Worm (Caenorhabditis elegans): ENCODE data around the gene srd-39.
A peak's percentile ranks its signal among the peaks of the same experiment; 100 is the strongest.

Gene srd-39

DNA sequence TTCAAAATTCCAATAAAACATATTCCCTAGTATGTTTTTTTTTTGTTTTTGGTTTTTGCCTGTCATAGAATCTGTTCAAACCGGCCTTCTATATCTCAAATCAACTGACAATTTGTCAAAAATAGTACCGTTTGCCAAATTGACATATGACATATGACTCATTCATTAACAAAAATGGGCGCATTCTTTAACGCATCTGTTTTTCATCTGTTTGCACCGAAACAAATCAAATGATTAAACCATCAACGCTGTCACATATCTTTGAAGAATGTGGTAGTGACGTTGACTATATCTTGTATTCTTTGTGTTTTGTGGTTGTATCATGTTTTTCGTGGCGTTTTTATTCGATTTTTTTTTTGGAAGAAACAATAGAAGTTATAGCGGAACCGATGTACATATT lies 14.7 kb upstream of the srd-39 start (continued):
- TF ChIP-seq unc-62 (GFP tag; optimal IDR thresholded peaks at IDR 0.05 in 1 of 2): peak in 1 of 2 experiments; percentile 54
- TF ChIP-seq unc-62 (tag; optimal IDR thresholded peaks at IDR 0.05): no peak
- TF ChIP-seq ceh-32 (tag; optimal IDR thresholded peaks at IDR 0.05; ENCODE audit: poor library complexity): no peak
- TF ChIP-seq hlh-30 (tag; optimal IDR thresholded peaks at IDR 0.05; ENCODE audit: insufficient read depth): peak; percentile 72
- no peak for TF ChIP-seq snpc-1.2 (GFP tag; IDR thresholded peaks at IDR 0.05)
- no peak for TF ChIP-seq F26F4.8 (GFP tag; conservative IDR thresholded peaks at IDR 0.05)
- no peak for TF ChIP-seq F44E2.7 (GFP tag; IDR thresholded peaks at IDR 0.05)
- no peak for TF ChIP-seq ces-1 (GFP tag; optimal IDR thresholded peaks at IDR 0.05)
- no peak for TF ChIP-seq gei-8 (GFP tag; optimal IDR thresholded peaks at IDR 0.05)

DNA sequence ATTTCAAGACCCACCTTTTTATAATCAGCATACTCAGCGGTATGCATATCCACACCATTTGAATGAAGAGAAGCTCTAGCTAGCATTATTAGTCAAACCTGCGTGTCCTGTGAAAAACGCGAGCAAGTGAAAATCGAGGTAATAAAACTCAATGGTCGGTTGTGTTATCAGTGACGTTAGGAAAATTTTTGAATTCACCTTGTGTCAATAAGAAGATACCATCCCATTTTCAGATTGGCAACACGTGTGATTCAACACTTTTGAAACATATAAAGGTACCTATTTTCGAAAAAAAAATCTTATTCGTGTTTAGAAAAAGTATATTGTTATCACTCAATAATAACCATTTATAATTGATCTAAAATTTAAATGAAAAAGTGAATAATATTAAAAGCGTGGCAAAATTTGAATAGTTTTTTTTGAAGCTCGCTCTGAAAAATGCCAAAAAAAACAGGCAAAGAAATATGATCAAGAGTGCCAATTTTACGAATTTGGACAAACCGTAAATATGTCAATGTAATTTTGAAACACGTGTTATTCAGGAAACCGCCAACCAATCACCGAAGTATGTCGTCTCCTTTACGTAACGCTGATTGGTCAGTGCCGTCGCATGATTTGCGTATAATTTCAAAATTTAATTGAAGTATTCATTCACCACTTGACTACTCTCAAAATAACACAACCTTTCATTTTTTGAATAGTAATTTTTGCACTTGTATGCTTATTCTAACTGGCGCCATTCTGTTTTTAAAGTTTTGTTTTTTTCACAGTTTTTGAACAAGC lies 11.4 kb upstream of the srd-39 start, which contains the start of gene F46G10.1:
Gene F46G10.1, minus strand, starts transcription at position 115 of the 783 bp plus-strand sequence.
- TF ChIP-seq T20F7.1 (GFP tag; optimal IDR thresholded peaks at IDR 0.05) (no peak), php-3 (GFP tag; IDR thresholded peaks at IDR 0.05) (peak; percentile 28; the same call in 1 of the 2 replicates), zip-11 (GFP tag; IDR thresholded peaks at IDR 0.05) (no peak), ztf-7 (tag; optimal IDR thresholded peaks at IDR 0.05) (peak; percentile 26), unc-62 (GFP tag; optimal IDR thresholded peaks at IDR 0.05 in 1 of 2) (peak in 1 of 2 experiments; percentile 1), unc-62 (tag; optimal IDR thresholded peaks at IDR 0.05) (no peak), nhr-48 (tag; optimal IDR thresholded peaks at IDR 0.05) (no peak), mxl-3 (GFP tag; optimal IDR thresholded peaks at IDR 0.05) (no peak), gei-8 (GFP tag; optimal IDR thresholded peaks at IDR 0.05) (no peak), dpl-1 (GFP tag; optimal IDR thresholded peaks at IDR 0.05) (no peak), zfp-2 (tag; optimal IDR thresholded peaks at IDR 0.05) (no peak), nhr-6 (tag; optimal IDR thresholded peaks at IDR 0.05) (no peak), zfp-3 (GFP tag; conservative IDR thresholded peaks at IDR 0.05) (no peak), spr-3 (GFP tag; optimal IDR thresholded peaks at IDR 0.05) (no peak), skn-1 (tag; optimal IDR thresholded peaks at IDR 0.05) (no peak), daf-16 (GFP tag; optimal IDR thresholded peaks at IDR 0.05) (no peak), daf-16 (tag; optimal IDR thresholded peaks at IDR 0.05) (peak; percentile 93), mdl-1 (tag; optimal IDR thresholded peaks at IDR 0.05) (peak in 1 of 2 experiments; percentile 13), nhr-28 (tag; optimal IDR thresholded peaks at IDR 0.05) (peak; percentile 58), F49E8.2 (tag; optimal IDR thresholded peaks at IDR 0.05; ENCODE audit: borderline replicate concordance) (no peak), T26A8.4 (GFP tag; IDR thresholded peaks at IDR 0.05) (no peak), dmd-6 (GFP tag; IDR thresholded peaks at IDR 0.05) (peak; percentile 78), Y5F2A.4 (GFP tag; optimal IDR thresholded peaks at IDR 0.05) (no peak), hlh-11 (tag; optimal IDR thresholded peaks at IDR 0.05) (peak; percentile 47), pqm-1 (tag; optimal IDR thresholded peaks at IDR 0.05) (peak; percentile 73), aha-1 (tag) (peak; percentile 28), nhr-111 (GFP tag; optimal IDR thresholded peaks at IDR 0.05) (no peak), fkh-10 (GFP tag; optimal IDR thresholded peaks at IDR 0.05) (no peak), dve-1 (tag; optimal IDR thresholded peaks at IDR 0.05; ENCODE audit: insufficient read depth) (peak; percentile 70), dmd-9 (GFP tag; IDR thresholded peaks at IDR 0.05) (no peak), ceh-32 (tag; optimal IDR thresholded peaks at IDR 0.05; ENCODE audit: poor library complexity) (no peak), hlh-30 (tag; optimal IDR thresholded peaks at IDR 0.05; ENCODE audit: insufficient read depth) (peak; percentile 21), hif-1 (tag; optimal IDR thresholded peaks at IDR 0.05) (no peak), F10B5.3 (tag; optimal IDR thresholded peaks at IDR 0.05) (no peak), nhr-77 (tag; optimal IDR thresholded peaks at IDR 0.05) (peak; percentile 39), tag-97 (GFP tag; IDR thresholded peaks at IDR 0.05) (no peak), Y105C5A.15 (GFP tag; IDR thresholded peaks at IDR 0.05) (no peak), attf-4 (tag; optimal IDR thresholded peaks at IDR 0.05) (no peak)

All from whole organism, L4 larva.